Worm (Caenorhabditis elegans) whole organism, mixed stage, embryonic: ENCODE measurements around the gene B0513.90.

Experiments
- M03D4.4 ChIP-seq: sonication (generic microtip); optimal IDR thresholded peaks from 2 replicates; lab custom pipeline; 2017; ENCODE audit warnings: mild to moderate bottlenecking, missing genetic modification characterization, missing compliant biosample characterization
- bed-3 ChIP-seq: fragments of 200-800 bp; sonication (Bioruptor generic); optimal IDR thresholded peaks from 3 replicates; lab custom pipeline; 2018; ENCODE audit warnings: mild to moderate bottlenecking, missing genetic modification characterization, moderate library complexity, missing compliant biosample characterization
- blmp-1 ChIP-seq: fragments of 150-350 bp; optimal IDR thresholded peaks from 2 replicates; lab custom pipeline; 2014; ENCODE audit warnings: missing biosample characterization, missing genetic modification characterization
- ceh-39 ChIP-seq: fragments of 150-350 bp; optimal IDR thresholded peaks from 2 replicates; lab custom pipeline; 2014; ENCODE audit warnings: missing biosample characterization, missing genetic modification characterization
- ceh-43 ChIP-seq: fragments of 200-800 bp; sonication (Bioruptor generic); optimal IDR thresholded peaks from 2 replicates; lab custom pipeline; 2018; ENCODE audit warnings: mild to moderate bottlenecking, missing genetic modification characterization, moderate library complexity, missing compliant biosample characterization
- ceh-83 ChIP-seq: fragments of 200-800 bp; sonication (Bioruptor generic); optimal IDR thresholded peaks from 2 replicates; lab custom pipeline; 2018; ENCODE audit warnings: mild to moderate bottlenecking, missing genetic modification characterization, missing compliant biosample characterization
- ces-1 ChIP-seq: fragments of 150-350 bp; optimal IDR thresholded peaks from 2 replicates; lab custom pipeline; 2014; ENCODE audit warnings: missing biosample characterization, missing genetic modification reagents, missing genetic modification characterization
- cnd-1 ChIP-seq: fragments of 200-800 bp; sonication (Bioruptor generic); optimal IDR thresholded peaks from 2 replicates; lab custom pipeline; 2018; ENCODE audit warnings: mild to moderate bottlenecking, missing genetic modification characterization, missing compliant biosample characterization
- drap-1 ChIP-seq: fragments of 200-800 bp; sonication (Bioruptor generic); optimal IDR thresholded peaks from 3 replicates; lab custom pipeline; 2018; ENCODE audit warnings: mild to moderate bottlenecking, missing genetic modification characterization, missing compliant biosample characterization
- elt-1 ChIP-seq: sonication (generic microtip); optimal IDR thresholded peaks from 2 replicates; lab custom pipeline; 2017; ENCODE audit warnings: missing genetic modification characterization, mild to moderate bottlenecking, missing compliant biosample characterization, antibody characterized with exemption, moderate library complexity, borderline replicate concordance; ENCODE audit not compliant: insufficient read depth
- elt-3 ChIP-seq: fragments of 150-350 bp; optimal IDR thresholded peaks from 2 replicates; lab custom pipeline; 2014; ENCODE audit warnings: missing biosample characterization, missing genetic modification characterization
- flh-1 ChIP-seq: fragments of 200-800 bp; sonication (Bioruptor generic); optimal IDR thresholded peaks from 2 replicates; lab custom pipeline; 2018; ENCODE audit warnings: mild to moderate bottlenecking, missing genetic modification characterization, moderate library complexity, missing compliant biosample characterization
- ham-2 ChIP-seq: fragments of 200-800 bp; sonication (Bioruptor generic); optimal IDR thresholded peaks from 2 replicates; lab custom pipeline; 2018; ENCODE audit warnings: mild to moderate bottlenecking, missing genetic modification characterization, missing compliant biosample characterization
- hlh-1 ChIP-seq: fragments of 150-350 bp; optimal IDR thresholded peaks from 2 replicates; lab custom pipeline; 2014; ENCODE audit warnings: missing biosample characterization, missing genetic modification reagents, missing genetic modification characterization
- lin-13 ChIP-seq: fragments of 150-350 bp; optimal IDR thresholded peaks from 2 replicates; lab custom pipeline; 2014; ENCODE audit warnings: missing biosample characterization, missing genetic modification characterization
- lin-32 ChIP-seq: fragments of 200-800 bp; sonication (Bioruptor generic); optimal IDR thresholded peaks from 2 replicates; lab custom pipeline; 2018; ENCODE audit warnings: mild to moderate bottlenecking, missing genetic modification characterization, missing compliant biosample characterization
- lsy-2 ChIP-seq: fragments of 150-350 bp; optimal IDR thresholded peaks from 2 replicates; lab custom pipeline; 2014; ENCODE audit warnings: missing biosample characterization, missing genetic modification characterization
- mep-1 ChIP-seq: fragments of 150-350 bp; optimal IDR thresholded peaks from 2 replicates; lab custom pipeline; 2017; ENCODE audit warnings: missing biosample characterization, missing genetic modification reagents, missing genetic modification characterization, inconsistent platforms
- mls-2 ChIP-seq: sonication (generic microtip); optimal IDR thresholded peaks from 2 replicates; lab custom pipeline; 2016; ENCODE audit warnings: mild to moderate bottlenecking, missing genetic modification characterization, moderate library complexity, missing compliant biosample characterization
- nhr-12 ChIP-seq: fragments of 150-350 bp; optimal IDR thresholded peaks from 2 replicates; lab custom pipeline; 2014; ENCODE audit warnings: missing biosample characterization, missing genetic modification characterization
- nhr-237 ChIP-seq: fragments of 150-350 bp; optimal IDR thresholded peaks from 2 replicates; lab custom pipeline; 2014; ENCODE audit warnings: missing biosample characterization, missing genetic modification characterization
- nhr-28 ChIP-seq: fragments of 150-350 bp; optimal IDR thresholded peaks from 2 replicates; lab custom pipeline; 2014; ENCODE audit warnings: missing biosample characterization, missing genetic modification characterization
- nhr-76 ChIP-seq: sonication (generic microtip); optimal IDR thresholded peaks from 2 replicates; lab custom pipeline; 2017; ENCODE audit warnings: missing biosample characterization, missing genetic modification characterization
- pha-4 ChIP-seq: fragments of 150-350 bp; optimal IDR thresholded peaks from 2 replicates; lab custom pipeline; 2018; ENCODE audit warnings: missing biosample characterization, missing genetic modification reagents, missing genetic modification characterization
- sem-2 ChIP-seq: fragments of 200-800 bp; sonication (Bioruptor generic); optimal IDR thresholded peaks from 2 replicates; lab custom pipeline; 2018; ENCODE audit warnings: mild to moderate bottlenecking, missing genetic modification characterization, missing compliant biosample characterization
- snpc-4 ChIP-seq: fragments of 150-350 bp; optimal IDR thresholded peaks from 2 replicates; lab custom pipeline; 2014; ENCODE audit warnings: missing biosample characterization, missing genetic modification characterization
- tbx-8 ChIP-seq: fragments of 200-800 bp; sonication (Bioruptor generic); optimal IDR thresholded peaks from 2 replicates; lab custom pipeline; 2018; ENCODE audit warnings: mild to moderate bottlenecking, missing genetic modification characterization, moderate library complexity, missing compliant biosample characterization
- unc-120 ChIP-seq: sonication (generic microtip); optimal IDR thresholded peaks from 2 replicates; lab custom pipeline; 2017; ENCODE audit warnings: missing genetic modification characterization, missing compliant biosample characterization; ENCODE audit not compliant: poor library complexity, severe bottlenecking
- unc-62 ChIP-seq: fragments of 150-350 bp; optimal IDR thresholded peaks from 2 replicates; lab custom pipeline; 2014; ENCODE audit warnings: missing biosample characterization, missing genetic modification reagents, missing genetic modification characterization

The B0513.90 gene

DNA sequence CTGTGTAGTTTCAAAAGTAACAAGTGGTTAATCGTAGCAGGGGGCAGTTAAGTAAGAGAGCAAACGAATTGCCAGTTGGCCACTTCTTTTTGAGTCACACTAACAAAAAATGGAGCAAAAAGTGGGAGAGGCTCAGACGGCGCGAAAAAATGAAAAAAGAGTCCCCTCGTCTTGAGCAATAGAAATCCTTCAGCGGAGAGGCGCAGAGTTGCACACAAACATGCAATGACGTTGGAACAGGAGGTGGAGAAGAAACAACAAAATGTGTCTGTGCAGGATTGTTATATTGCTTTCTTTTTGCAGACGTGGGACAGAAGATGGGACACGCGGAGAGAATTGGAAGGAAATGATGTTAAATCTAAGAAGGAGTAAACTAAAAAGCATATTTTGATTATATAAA lies 10.9 kb downstream of the B0513.90 start:
- TF ChIP-seq nhr-28 (no peak), hlh-1 (tag; lab: Kevin White, UChicago) (peak; percentile 15), snpc-4 (tag; lab: Kevin White, UChicago) (no peak), ces-1 (peak; percentile 57), nhr-12 (tag; lab: Kevin White, UChicago) (no peak), flh-1 (GFP tag; lab: Kevin White, UChicago) (no peak)

DNA sequence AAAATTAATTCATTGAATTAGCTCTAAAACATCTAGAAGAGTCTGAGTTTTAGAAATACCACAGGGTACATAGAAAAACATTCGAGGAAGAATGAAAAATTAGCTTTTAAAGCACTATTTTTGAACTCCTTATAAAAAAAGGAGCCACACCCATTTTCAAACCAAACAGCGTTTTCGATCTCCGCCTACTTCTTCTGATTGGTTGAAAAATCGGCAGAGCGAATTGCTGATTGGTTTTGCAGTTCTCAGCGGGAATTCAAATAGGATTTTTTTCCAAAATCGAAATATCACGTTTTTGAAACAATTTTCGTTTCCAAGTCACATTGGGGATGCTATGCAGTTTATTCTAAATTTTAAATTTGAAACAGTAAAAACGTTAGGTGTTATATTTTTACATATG lies 11.3 kb downstream of the B0513.90 start:
- TF ChIP-seq elt-1 (tag; lab: Kevin White, UChicago) (no peak), elt-3 (tag; lab: Kevin White, UChicago) (no peak), pha-4 (tag; lab: Kevin White, UChicago) (no peak), blmp-1 (tag; lab: Kevin White, UChicago) (no peak), ces-1 (no peak), tbx-8 (GFP tag; lab: Kevin White, UChicago) (no peak), lin-32 (no peak), unc-120 (no peak), nhr-76 (tag; lab: Kevin White, UChicago) (no peak), nhr-237 (no peak), nhr-28 (no peak), ceh-43 (no peak), mep-1 (tag; lab: Kevin White, UChicago) (no peak), snpc-4 (tag; lab: Kevin White, UChicago) (no peak), lin-13 (no peak), ham-2 (GFP tag; lab: Kevin White, UChicago) (no peak)

DNA sequence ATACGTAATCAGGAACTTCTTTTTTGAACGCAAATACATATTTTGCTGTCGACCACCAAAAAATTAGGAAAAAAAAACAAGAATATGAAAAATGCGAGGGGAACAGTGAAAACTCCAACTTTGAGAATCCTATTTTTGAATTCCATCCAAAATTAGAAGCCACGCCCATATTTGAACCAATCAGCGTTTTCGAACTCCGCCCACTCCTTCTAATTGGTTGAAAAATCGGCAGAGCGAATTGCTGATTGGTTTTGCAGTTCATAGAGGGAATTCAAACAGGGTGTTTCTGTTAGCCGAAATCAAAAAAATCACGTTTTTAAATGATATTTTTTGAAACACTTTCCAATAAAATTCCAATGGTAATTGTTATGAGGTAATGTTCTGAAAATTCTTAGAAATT lies 11.9 kb downstream of the B0513.90 start:
- no peak for TF ChIP-seq ceh-43
- no peak for TF ChIP-seq drap-1 (GFP tag; lab: Kevin White, UChicago)
- TF ChIP-seq elt-1 (tag; lab: Kevin White, UChicago), result no peak
- no peak for TF ChIP-seq unc-62 (GFP tag; lab: Kevin White, UChicago)
- no peak for TF ChIP-seq lin-13
- no peak for TF ChIP-seq bed-3 (GFP tag; lab: Kevin White, UChicago)
- TF ChIP-seq lsy-2 (tag; lab: Kevin White, UChicago), result no peak
- no peak for TF ChIP-seq ceh-39 (tag; lab: Kevin White, UChicago)
- TF ChIP-seq unc-120, result no peak
- TF ChIP-seq hlh-1 (tag; lab: Kevin White, UChicago), result no peak
- TF ChIP-seq tbx-8 (GFP tag; lab: Kevin White, UChicago), result no peak
- TF ChIP-seq pha-4 (tag; lab: Kevin White, UChicago), result no peak
- TF ChIP-seq mls-2, result no peak
- no peak for TF ChIP-seq M03D4.4 (tag; lab: Kevin White, UChicago)
- no peak for TF ChIP-seq sem-2 (GFP tag; lab: Kevin White, UChicago)
- no peak for TF ChIP-seq blmp-1 (tag; lab: Kevin White, UChicago)

DNA sequence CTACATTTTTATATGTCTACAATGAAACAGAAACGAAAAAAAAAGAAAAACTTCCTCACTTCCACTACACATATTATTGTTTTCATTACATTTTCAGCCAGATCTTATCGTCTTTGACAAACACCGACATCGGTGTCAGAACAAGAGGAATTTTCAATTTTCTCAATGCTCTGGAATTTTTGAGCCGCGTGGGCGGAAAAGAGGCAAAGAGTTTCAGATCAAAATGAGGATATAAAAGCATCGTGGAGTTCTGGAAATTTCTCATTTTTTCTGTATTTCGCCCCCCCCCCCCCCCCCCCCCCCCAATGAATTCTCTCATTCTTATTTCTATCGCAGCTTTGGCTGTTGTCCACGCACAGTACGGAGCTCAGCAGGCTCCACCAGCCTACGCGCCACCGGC lies 13.0 kb downstream of the B0513.90 start, which contains the start of gene B0513.4:
B0513.4 (plus strand) TSS at position 301 of the 400 bp plus-strand sequence.
- TF ChIP-seq mep-1 (tag; lab: Kevin White, UChicago), result no peak
- TF ChIP-seq snpc-4 (tag; lab: Kevin White, UChicago), result no peak
- TF ChIP-seq bed-3 (GFP tag; lab: Kevin White, UChicago), result no peak

DNA sequence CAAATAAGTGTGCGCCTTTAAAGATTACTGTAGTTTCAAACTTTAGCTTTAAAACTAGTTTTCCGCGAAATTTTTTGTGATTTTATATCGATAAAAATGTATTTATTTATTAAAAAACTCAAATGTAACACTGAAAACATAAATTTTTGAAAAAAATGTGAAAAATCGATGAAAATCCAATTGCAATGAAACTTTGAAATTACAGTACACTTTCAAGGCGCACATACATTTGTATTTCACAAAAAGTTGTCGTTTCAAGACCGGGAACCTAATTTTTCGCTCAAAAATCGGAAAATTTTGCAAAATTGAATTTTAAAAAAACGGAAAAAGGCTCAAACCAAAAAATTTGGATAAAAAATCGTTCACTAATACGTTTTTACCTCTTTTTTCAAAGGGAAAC lies 13.5 kb downstream of the B0513.90 start:
- TF ChIP-seq M03D4.4 (tag; lab: Kevin White, UChicago) (no peak), elt-3 (tag; lab: Kevin White, UChicago) (no peak), nhr-12 (tag; lab: Kevin White, UChicago) (no peak), mep-1 (tag; lab: Kevin White, UChicago) (no peak), elt-1 (tag; lab: Kevin White, UChicago) (no peak), sem-2 (GFP tag; lab: Kevin White, UChicago) (no peak), lin-32 (no peak), nhr-237 (no peak), nhr-76 (tag; lab: Kevin White, UChicago) (no peak), ces-1 (no peak), blmp-1 (tag; lab: Kevin White, UChicago) (no peak), cnd-1 (tag; lab: Kevin White, UChicago) (no peak), tbx-8 (GFP tag; lab: Kevin White, UChicago) (no peak)
- TF ChIP-seq, all 35 proteins: peak for 0

DNA sequence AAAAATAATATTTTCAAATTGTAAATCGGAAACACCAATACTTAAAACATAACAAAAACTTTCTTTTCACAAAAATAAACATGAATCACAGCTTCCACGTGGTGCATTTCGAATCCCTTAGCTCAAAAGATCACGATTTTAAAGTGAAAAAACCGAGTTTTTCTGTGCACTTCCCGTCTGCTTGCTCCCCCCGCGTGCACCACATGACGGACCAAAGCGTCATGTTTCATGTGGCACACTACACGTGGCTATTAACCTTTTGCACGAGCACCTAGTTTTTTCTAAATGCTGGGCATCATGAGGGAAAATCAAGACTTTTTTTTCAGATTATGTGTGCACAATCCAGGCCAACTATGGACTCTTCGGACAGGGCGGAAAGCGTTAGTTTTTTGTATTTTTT lies 13.9 kb downstream of the B0513.90 start:
- peak; percentile 5 for TF ChIP-seq unc-120
- TF ChIP-seq hlh-1 (tag; lab: Kevin White, UChicago), result peak; percentile 11
- TF ChIP-seq ceh-83 (GFP tag; lab: Kevin White, UChicago), result no peak
- no peak for TF ChIP-seq blmp-1 (tag; lab: Kevin White, UChicago)
- TF ChIP-seq ceh-43, result no peak
- no peak for TF ChIP-seq pha-4 (tag; lab: Kevin White, UChicago)
- TF ChIP-seq lsy-2 (tag; lab: Kevin White, UChicago), result no peak
